Worm (Caenorhabditis elegans) whole organism, L1 larva: Measurements from ENCODE around the gene cyl-1.
A peak's percentile ranks its signal among the peaks of the same experiment; 100 is the strongest.

Experiments
- C04F5.9 ChIP-seq: sonication (generic microtip); optimal IDR thresholded peaks from 2 replicates; lab custom pipeline; 2016; ENCODE audit warnings: missing genetic modification characterization, missing compliant biosample characterization
- C34B4.2 ChIP-seq: sonication (generic microtip); optimal IDR thresholded peaks from 2 replicates; lab custom pipeline; 2017; ENCODE audit warnings: mild to moderate bottlenecking, missing genetic modification characterization, missing compliant biosample characterization
- F16B12.6 ChIP-seq: fragments of 150-350 bp; optimal IDR thresholded peaks from 2 replicates; lab custom pipeline; 2014; ENCODE audit warnings: missing biosample characterization, missing genetic modification characterization
- Y116A8C.19 ChIP-seq: sonication (generic microtip); optimal IDR thresholded peaks from 2 replicates; lab custom pipeline; 2016; ENCODE audit warnings: missing compliant biosample characterization, missing genetic modification characterization, borderline replicate concordance
- aha-1 ChIP-seq: fragments of 150-350 bp; optimal IDR thresholded peaks from 2 replicates; lab custom pipeline; 2014; ENCODE audit warnings: missing biosample characterization, missing genetic modification characterization
- aly-2 ChIP-seq: fragments of 150-350 bp; optimal IDR thresholded peaks from 2 replicates; lab custom pipeline; 2014; ENCODE audit warnings: missing biosample characterization, missing genetic modification characterization
- ceh-63 ChIP-seq: fragments of 200-800 bp; sonication (Bioruptor generic); optimal IDR thresholded peaks from 2 replicates; lab custom pipeline; 2018; ENCODE audit warnings: mild to moderate bottlenecking, missing genetic modification characterization, missing compliant biosample characterization
- ceh-82 ChIP-seq, 3 experiments: fragments of 150-350 bp in 1 of 3; sonication (generic microtip) in 2 of 3; optimal IDR thresholded peaks; 2 replicates each; lab custom pipeline; 2014 to 2017; ENCODE audit warnings: missing biosample characterization in 3 of 3, missing genetic modification characterization in 3 of 3
- ceh-88 ChIP-seq: fragments of 200-800 bp; sonication (Bioruptor generic); IDR thresholded peaks from 2 replicates; pipeline ENCODE4 v1.3.6; 2022; ENCODE audit warnings: missing genetic modification characterization, missing compliant biosample characterization
- ceh-90 ChIP-seq: sonication (generic microtip); optimal IDR thresholded peaks from 2 replicates; lab custom pipeline; 2016; ENCODE audit warnings: missing genetic modification characterization, missing compliant biosample characterization
- ces-1 ChIP-seq: fragments of 150-350 bp; optimal IDR thresholded peaks from 2 replicates; lab custom pipeline; 2014; ENCODE audit warnings: missing biosample characterization, missing genetic modification reagents, missing genetic modification characterization
- efl-1 ChIP-seq, 4 experiments: fragments of 150-350 bp; optimal IDR thresholded peaks in 3 of 4; peaks in 1 of 4; 1 replicate in 1 of 4; 2 replicates in 3 of 4; lab custom pipeline; 2014; ENCODE audit warnings: missing biosample characterization in 2 of 4, missing genetic modification characterization in 2 of 4, missing genetic modification reagents in 2 of 4
- efl-3 ChIP-seq: fragments of 200-800 bp; sonication (Bioruptor generic); optimal IDR thresholded peaks from 2 replicates; lab custom pipeline; 2018; ENCODE audit warnings: mild to moderate bottlenecking, missing genetic modification characterization, missing compliant biosample characterization
- egl-27 ChIP-seq, 2 experiments: fragments of 150-350 bp in 1 of 2; sonication (generic microtip); optimal IDR thresholded peaks; 3 replicates each; lab custom pipeline; 2017 to 2018; ENCODE audit warnings: missing biosample characterization in 2 of 2, missing genetic modification characterization in 2 of 2, missing genetic modification reagents in 2 of 2
- fkh-4 ChIP-seq: sonication (generic microtip); optimal IDR thresholded peaks from 2 replicates; lab custom pipeline; 2016; ENCODE audit warnings: missing compliant biosample characterization, missing genetic modification characterization, borderline replicate concordance
- fkh-8 ChIP-seq: sonication (generic microtip); optimal IDR thresholded peaks from 2 replicates; lab custom pipeline; 2016; ENCODE audit warnings: mild to moderate bottlenecking, missing genetic modification characterization, missing compliant biosample characterization
- fos-1 ChIP-seq: fragments of 150-350 bp; optimal IDR thresholded peaks from 2 replicates; lab custom pipeline; 2014; ENCODE audit warnings: missing biosample characterization, missing genetic modification characterization
- grh-1 ChIP-seq: fragments of 200-800 bp; sonication (Bioruptor generic); IDR thresholded peaks from 2 replicates; pipeline ENCODE4 v1.3.6; 2022; ENCODE audit warnings: missing genetic modification reagents, missing genetic modification characterization, missing compliant biosample characterization
- hlh-17 ChIP-seq: fragments of 200-800 bp; sonication (Bioruptor generic); optimal IDR thresholded peaks from 2 replicates; lab custom pipeline; 2018; ENCODE audit warnings: missing genetic modification characterization, mild to moderate bottlenecking, missing compliant biosample characterization, moderate library complexity, borderline replicate concordance
- hlh-4 ChIP-seq: sonication (generic microtip); optimal IDR thresholded peaks from 2 replicates; lab custom pipeline; 2016; ENCODE audit warnings: mild to moderate bottlenecking, missing genetic modification characterization, missing compliant biosample characterization
- irx-1 ChIP-seq: sonication (generic microtip); optimal IDR thresholded peaks from 2 replicates; lab custom pipeline; 2016; ENCODE audit warnings: missing genetic modification characterization, missing compliant biosample characterization
- isw-1 ChIP-seq: fragments of 200-800 bp; sonication (Bioruptor generic); IDR thresholded peaks from 2 replicates; pipeline ENCODE4 v1.3.6; 2022; ENCODE audit warnings: missing genetic modification characterization, missing compliant biosample characterization
- jun-1 ChIP-seq: fragments of 150-350 bp; optimal IDR thresholded peaks from 2 replicates; lab custom pipeline; 2014; ENCODE audit warnings: missing biosample characterization, missing genetic modification reagents, missing genetic modification characterization
- lin-13 ChIP-seq: fragments of 150-350 bp; optimal IDR thresholded peaks from 2 replicates; lab custom pipeline; 2014; ENCODE audit warnings: missing biosample characterization, missing genetic modification reagents, missing genetic modification characterization
- lin-15B ChIP-seq: fragments of 150-350 bp; sonication (generic microtip); optimal IDR thresholded peaks from 3 replicates; lab custom pipeline; 2014; ENCODE audit warnings: missing biosample characterization, missing genetic modification characterization
- lin-35 ChIP-seq, 2 experiments: fragments of 150-350 bp; optimal IDR thresholded peaks; 2 replicates each; lab custom pipeline; 2014; ENCODE audit warnings: missing biosample characterization in 2 of 2, missing genetic modification characterization in 2 of 2, missing genetic modification reagents in 2 of 2
- lin-39 ChIP-seq: fragments of 150-350 bp; optimal IDR thresholded peaks from 2 replicates; lab custom pipeline; 2014; ENCODE audit warnings: missing biosample characterization, missing genetic modification reagents, missing genetic modification characterization
- lir-3 ChIP-seq: sonication (generic microtip); optimal IDR thresholded peaks from 2 replicates; lab custom pipeline; 2016; ENCODE audit warnings: mild to moderate bottlenecking, missing genetic modification characterization, moderate library complexity, missing compliant biosample characterization; ENCODE audit not compliant: poor library complexity
- mab-9 ChIP-seq: fragments of 200-800 bp; sonication (Bioruptor generic); IDR thresholded peaks from 2 replicates; pipeline ENCODE4 v1.3.6; 2022; ENCODE audit warnings: missing genetic modification reagents, missing genetic modification characterization, missing compliant biosample characterization
- mef-2 ChIP-seq: fragments of 150-350 bp; optimal IDR thresholded peaks from 2 replicates; lab custom pipeline; 2014; ENCODE audit warnings: missing biosample characterization, missing genetic modification characterization
- mep-1 ChIP-seq: fragments of 150-350 bp; optimal IDR thresholded peaks from 2 replicates; lab custom pipeline; 2014; ENCODE audit warnings: missing biosample characterization, missing genetic modification characterization
- nhr-12 ChIP-seq: sonication (generic microtip); optimal IDR thresholded peaks from 2 replicates; lab custom pipeline; 2017; ENCODE audit warnings: missing biosample characterization, missing genetic modification characterization
- nhr-20 ChIP-seq: sonication (generic microtip); optimal IDR thresholded peaks from 2 replicates; lab custom pipeline; 2016; ENCODE audit warnings: mild to moderate bottlenecking, missing genetic modification characterization, missing compliant biosample characterization
- nhr-237 ChIP-seq: fragments of 150-350 bp; optimal IDR thresholded peaks from 2 replicates; lab custom pipeline; 2014; ENCODE audit warnings: missing biosample characterization, missing genetic modification characterization
- nhr-47 ChIP-seq: sonication (generic microtip); optimal IDR thresholded peaks from 2 replicates; lab custom pipeline; 2016; ENCODE audit warnings: mild to moderate bottlenecking, missing genetic modification characterization, moderate library complexity, missing compliant biosample characterization
- nhr-76 ChIP-seq: sonication (generic microtip); optimal IDR thresholded peaks from 2 replicates; lab custom pipeline; 2017; ENCODE audit warnings: missing biosample characterization, missing genetic modification characterization
- nhr-77 ChIP-seq: fragments of 150-350 bp; optimal IDR thresholded peaks from 2 replicates; lab custom pipeline; 2014; ENCODE audit warnings: missing biosample characterization, missing genetic modification characterization
- nhr-84 ChIP-seq: sonication (generic microtip); optimal IDR thresholded peaks from 2 replicates; lab custom pipeline; 2017; ENCODE audit warnings: missing biosample characterization, missing genetic modification characterization
- nhr-85 ChIP-seq: sonication (generic microtip); peaks from one replicate; lab custom pipeline; 2016; ENCODE audit warnings: missing genetic modification characterization, inconsistent platforms, missing compliant biosample characterization
- nhr-90 ChIP-seq: sonication (generic microtip); optimal IDR thresholded peaks from 2 replicates; lab custom pipeline; 2016; ENCODE audit warnings: mild to moderate bottlenecking, missing genetic modification characterization, missing compliant biosample characterization; ENCODE audit not compliant: poor library complexity
- skn-1 ChIP-seq: fragments of 150-350 bp; optimal IDR thresholded peaks from 2 replicates; lab custom pipeline; 2014; ENCODE audit warnings: missing biosample characterization, missing genetic modification characterization
- sox-4 ChIP-seq: sonication (generic microtip); optimal IDR thresholded peaks from 2 replicates; lab custom pipeline; 2016; ENCODE audit warnings: missing genetic modification characterization, missing compliant biosample characterization
- sptf-1 ChIP-seq: fragments of 150-350 bp; optimal IDR thresholded peaks from 2 replicates; lab custom pipeline; 2014; ENCODE audit warnings: missing biosample characterization, missing genetic modification characterization
- unc-130 ChIP-seq: fragments of 150-350 bp; optimal IDR thresholded peaks from 2 replicates; lab custom pipeline; 2017; ENCODE audit warnings: missing biosample characterization, missing genetic modification characterization, inconsistent platforms
- unc-62 ChIP-seq: fragments of 150-350 bp; optimal IDR thresholded peaks from 2 replicates; lab custom pipeline; 2014; ENCODE audit warnings: missing biosample characterization, missing genetic modification reagents, missing genetic modification characterization
- unc-98 ChIP-seq: fragments of 200-800 bp; sonication (Bioruptor generic); IDR thresholded peaks from 2 replicates; pipeline ENCODE4 v1.3.6; 2022; ENCODE audit warnings: missing genetic modification characterization, missing compliant biosample characterization
- zag-1 ChIP-seq: fragments of 150-350 bp; optimal IDR thresholded peaks from 2 replicates; lab custom pipeline; 2014; ENCODE audit warnings: missing biosample characterization, missing genetic modification characterization
- zip-4 ChIP-seq: fragments of 200-800 bp; sonication (Bioruptor generic); optimal IDR thresholded peaks from 2 replicates; lab custom pipeline; 2018; ENCODE audit warnings: mild to moderate bottlenecking, missing genetic modification characterization, moderate library complexity, missing compliant biosample characterization
- ztf-4 ChIP-seq: fragments of 150-350 bp; optimal IDR thresholded peaks from 2 replicates; lab custom pipeline; 2014; ENCODE audit warnings: missing biosample characterization, missing genetic modification characterization

The cyl-1 gene

ce11 chrV:11982309-11982708, 11.2 kb downstream of the cyl-1 start, which contains the start of gene rpt-1 (continued):
- TF ChIP-seq mef-2 (tag; lab: Kevin White, UChicago) (no peak), lin-35 (GFP tag; optimal IDR thresholded peaks at IDR 0.05; lab: Kevin White, UChicago) (peak; percentile 91 to 97), ceh-82 (tag; optimal IDR thresholded peaks at IDR 0.05; lab: Kevin White, UChicago) (peak; percentile 41 to 76 (median 71)), nhr-77 (tag; lab: Kevin White, UChicago) (peak; percentile 34), nhr-84 (tag; lab: Kevin White, UChicago) (no peak), nhr-20 (tag; lab: Kevin White, UChicago) (peak; percentile 69), egl-27 (tag; optimal IDR thresholded peaks at IDR 0.05; lab: Kevin White, UChicago) (no peak), isw-1 (peak; percentile 52), hlh-4 (tag; lab: Kevin White, UChicago) (no peak), hlh-17 (GFP tag; lab: Kevin White, UChicago) (no peak), aly-2 (tag; lab: Kevin White, UChicago) (peak; percentile 21), nhr-85 (tag; lab: Kevin White, UChicago) (peak; percentile 59), ceh-90 (tag; lab: Kevin White, UChicago) (no peak), mep-1 (tag; lab: Kevin White, UChicago) (peak; percentile 74), ces-1 (GFP tag; lab: Kevin White, UChicago) (no peak), ceh-63 (GFP tag; lab: Kevin White, UChicago) (no peak), unc-130 (tag; lab: Kevin White, UChicago) (peak; percentile 79), jun-1 (tag; lab: Kevin White, UChicago) (peak; percentile 1), C04F5.9 (tag; lab: Kevin White, UChicago) (no peak), C34B4.2 (tag; lab: Kevin White, UChicago) (no peak), fos-1 (peak; percentile 47), nhr-76 (tag; lab: Kevin White, UChicago) (no peak), fkh-4 (tag; lab: Kevin White, UChicago) (no peak), efl-1 (optimal IDR thresholded peaks at IDR 0.05; lab: Kevin White, UChicago) (peak; percentile 92 to 98), efl-1 (GFP tag; optimal IDR thresholded peaks at IDR 0.05 in 1 of 2; lab: Kevin White, UChicago) (peak; percentile 91 to 99), fkh-8 (tag; lab: Kevin White, UChicago) (peak; percentile 44), nhr-90 (tag; lab: Kevin White, UChicago) (peak; percentile 6), ceh-88 (GFP tag; lab: Robert Waterston, UW) (no peak), nhr-47 (peak; percentile 65), unc-62 (no peak), efl-3 (no peak), unc-98 (GFP tag; lab: Robert Waterston, UW) (no peak), skn-1 (peak; percentile 99), nhr-12 (tag; lab: Kevin White, UChicago) (no peak)

ce11 chrV:11979673-11980561, 13.6 kb downstream of the cyl-1 start, which contains the start of gene snr-4:
snr-4 (minus strand) TSS chrV:11979723.
- TF ChIP-seq lin-39 (peak; percentile 86), lin-35 (GFP tag; optimal IDR thresholded peaks at IDR 0.05; lab: Kevin White, UChicago) (peak; percentile 85 to 90), mab-9 (GFP tag; lab: Robert Waterston, UW) (peak; percentile 95), irx-1 (tag; lab: Kevin White, UChicago) (peak; percentile 90), nhr-76 (tag; lab: Kevin White, UChicago) (peak; percentile 37), aha-1 (tag; lab: Kevin White, UChicago) (no peak), C04F5.9 (tag; lab: Kevin White, UChicago) (peak; percentile 77), F16B12.6 (tag; lab: Kevin White, UChicago) (peak; percentile 66), ceh-90 (tag; lab: Kevin White, UChicago) (peak; percentile 31), sptf-1 (tag; lab: Kevin White, UChicago) (no peak), Y116A8C.19 (no peak), zip-4 (GFP tag; lab: Kevin White, UChicago) (peak; percentile 88), sox-4 (tag; lab: Kevin White, UChicago) (peak; percentile 81), lin-13 (GFP tag; lab: Kevin White, UChicago) (peak; percentile 94), fos-1 (peak; percentile 92), nhr-237 (tag; lab: Kevin White, UChicago) (peak; percentile 76), grh-1 (peak; percentile 98), nhr-77 (tag; lab: Kevin White, UChicago) (peak; percentile 95), lir-3 (tag; lab: Kevin White, UChicago) (peak; percentile 74), lin-15B (tag; lab: Kevin White, UChicago) (peak; percentile 93), zag-1 (peak; percentile 17), ztf-4 (tag; lab: Kevin White, UChicago) (peak; percentile 82), fkh-4 (tag; lab: Kevin White, UChicago) (peak; percentile 69)
